Fruit fly (Drosophila melanogaster) whole organism, embryonic: Measurements from ENCODE around the gene CG43693.

Experiments used
- CG10543 ChIP-seq: fragments of 200-800 bp; sonication (Bioruptor generic); optimal IDR thresholded peaks from 3 replicates; lab custom pipeline; 2017; ENCODE audit warnings: missing biosample characterization, mild to moderate bottlenecking, missing genetic modification characterization, moderate library complexity
- CG11723 ChIP-seq: fragments of 200-800 bp; sonication (Bioruptor generic); optimal IDR thresholded peaks from 2 replicates; lab custom pipeline; 2017; ENCODE audit warnings: missing biosample characterization, mild to moderate bottlenecking, missing genetic modification characterization
- CG1233 ChIP-seq: fragments of 200-800 bp; sonication (Bioruptor generic); optimal IDR thresholded peaks from 4 replicates; lab custom pipeline; 2018; ENCODE audit warnings: missing biosample characterization, mild to moderate bottlenecking, missing genetic modification characterization
- CG14965 ChIP-seq: fragments of 200-800 bp; sonication (Bioruptor generic); optimal IDR thresholded peaks from 2 replicates; lab custom pipeline; 2016; ENCODE audit warnings: missing biosample characterization, missing genetic modification characterization, borderline replicate concordance
- CG1529 ChIP-seq: fragments of 200-800 bp; sonication (Bioruptor generic); optimal IDR thresholded peaks from 3 replicates; lab custom pipeline; 2018; ENCODE audit warnings: missing biosample characterization, missing genetic modification characterization
- CG30431 ChIP-seq: fragments of 200-800 bp; sonication (Bioruptor generic); optimal IDR thresholded peaks from 2 replicates; lab custom pipeline; 2017; ENCODE audit warnings: missing biosample characterization, missing genetic modification characterization
- CG32767 ChIP-seq: fragments of 200-800 bp; sonication (Bioruptor generic); IDR thresholded peaks from 2 replicates; pipeline ENCODE4 v1.3.6; 2022; ENCODE audit warnings: missing biosample characterization, missing genetic modification characterization
- CG33557 ChIP-seq: fragments of 200-800 bp; sonication (Bioruptor generic); optimal IDR thresholded peaks from 2 replicates; lab custom pipeline; 2019; ENCODE audit warnings: missing biosample characterization, mild to moderate bottlenecking, missing genetic modification characterization, moderate library complexity
- CG4282 ChIP-seq: fragments of 200-800 bp; sonication (Bioruptor generic); optimal IDR thresholded peaks from 2 replicates; lab custom pipeline; 2016; ENCODE audit warnings: missing biosample characterization, missing genetic modification characterization
- CG5953 ChIP-seq: fragments of 200-800 bp; sonication (Bioruptor generic); IDR thresholded peaks from 2 replicates; pipeline ENCODE4 v1.3.6; 2022; ENCODE audit warnings: missing biosample characterization, missing genetic modification characterization
- CG6272 ChIP-seq: fragments of 200-800 bp; sonication (Bioruptor generic); IDR thresholded peaks from 2 replicates; pipeline ENCODE4 v1.3.6; 2022; ENCODE audit warnings: missing biosample characterization, missing genetic modification characterization
- CG7271 ChIP-seq: fragments of 200-800 bp; sonication (Bioruptor generic); optimal IDR thresholded peaks from 2 replicates; lab custom pipeline; 2018; ENCODE audit warnings: missing biosample characterization, mild to moderate bottlenecking, missing genetic modification characterization, moderate library complexity
- CG7745 ChIP-seq: fragments of 200-800 bp; sonication (Bioruptor generic); optimal IDR thresholded peaks from 2 replicates; lab custom pipeline; 2018; ENCODE audit warnings: missing biosample characterization, mild to moderate bottlenecking, missing genetic modification characterization, moderate library complexity
- CG8281 ChIP-seq: fragments of 200-800 bp; sonication (Bioruptor generic); optimal IDR thresholded peaks from 2 replicates; lab custom pipeline; 2018; ENCODE audit warnings: missing biosample characterization, mild to moderate bottlenecking, missing genetic modification characterization, moderate library complexity
- CG8290 ChIP-seq, 3 experiments: fragments of 200-800 bp; sonication (Bioruptor generic); optimal IDR thresholded peaks; 2 replicates each; lab custom pipeline; 2016 to 2019; ENCODE audit warnings: missing biosample characterization in 3 of 3, missing genetic modification characterization in 3 of 3, mild to moderate bottlenecking in 2 of 3, moderate library complexity in 1 of 3
- CG8924 ChIP-seq: fragments of 200-800 bp; optimal IDR thresholded peaks from 3 replicates; lab custom pipeline; 2019; ENCODE audit warnings: missing biosample characterization, mild to moderate bottlenecking, missing genetic modification characterization, moderate library complexity
- CkIIα-i1 ChIP-seq: fragments of 200-800 bp; sonication (Bioruptor generic); IDR thresholded peaks from 2 replicates; pipeline ENCODE4 v1.3.6; 2022; ENCODE audit warnings: missing biosample characterization, missing genetic modification characterization
- Doc3 ChIP-seq: fragments of 200-800 bp; sonication (Bioruptor generic); IDR thresholded peaks from 3 replicates; pipeline ENCODE4 v1.3.6; 2022; ENCODE audit warnings: missing biosample characterization, missing genetic modification characterization; ENCODE audit not compliant: partially characterized antibody
- Fer1 ChIP-seq: fragments of 200-800 bp; sonication (Bioruptor generic); optimal IDR thresholded peaks from 2 replicates; lab custom pipeline; 2017; ENCODE audit warnings: missing biosample characterization, mild to moderate bottlenecking, missing genetic modification characterization
- Hr78 ChIP-seq, 2 experiments: fragments of 200-800 bp in 1 of 2; fragments of >200 bp in 1 of 2; sonication (Bioruptor generic) in 1 of 2; optimal IDR thresholded peaks; 2 replicates each; lab custom pipeline; 2017 to 2019; ENCODE audit warnings: missing biosample characterization in 2 of 2, missing genetic modification characterization in 2 of 2, mild to moderate bottlenecking in 1 of 2, moderate library complexity in 1 of 2
- Jarid2 ChIP-seq: fragments of 200-800 bp; sonication (Bioruptor generic); optimal IDR thresholded peaks from 3 replicates; lab custom pipeline; 2017; ENCODE audit warnings: mild to moderate bottlenecking, missing biosample characterization, missing genetic modification reagents, missing genetic modification characterization
- Mes4 ChIP-seq: fragments of 200-800 bp; sonication (Bioruptor generic); optimal IDR thresholded peaks from 2 replicates; lab custom pipeline; 2016; ENCODE audit warnings: missing biosample characterization, missing genetic modification characterization
- Oli ChIP-seq: fragments of 200-800 bp; sonication (Bioruptor generic); optimal IDR thresholded peaks from 2 replicates; lab custom pipeline; 2018; ENCODE audit warnings: missing biosample characterization, mild to moderate bottlenecking, missing genetic modification characterization, moderate library complexity
- Pdp1 ChIP-seq, 2 experiments: fragments of 200-800 bp; sonication (Bioruptor generic); optimal IDR thresholded peaks; 3 replicates each; lab custom pipeline; 2016; ENCODE audit warnings: missing biosample characterization in 2 of 2, missing genetic modification characterization in 2 of 2, mild to moderate bottlenecking in 1 of 2, moderate library complexity in 1 of 2
- Rx ChIP-seq: fragments of 200-800 bp; sonication (Bioruptor generic); IDR thresholded peaks from 2 replicates; pipeline ENCODE4 v1.3.6; 2022; ENCODE audit warnings: missing biosample characterization, missing genetic modification characterization
- bbx ChIP-seq: fragments of 200-800 bp; sonication (Bioruptor generic); IDR thresholded peaks from 2 replicates; pipeline ENCODE4 v1.3.6; 2022; ENCODE audit warnings: missing biosample characterization, missing genetic modification characterization; ENCODE audit not compliant: partially characterized antibody
- cato ChIP-seq: fragments of 200-800 bp; sonication (Bioruptor generic); optimal IDR thresholded peaks from 2 replicates; lab custom pipeline; 2016; ENCODE audit warnings: missing biosample characterization, missing genetic modification characterization, borderline replicate concordance
- caup ChIP-seq: fragments of 200-800 bp; sonication (Bioruptor generic); optimal IDR thresholded peaks from 3 replicates; lab custom pipeline; 2017; ENCODE audit warnings: missing biosample characterization, mild to moderate bottlenecking, missing genetic modification characterization, moderate library complexity; ENCODE audit not compliant: severe bottlenecking
- crc ChIP-seq: fragments of 200-800 bp; sonication (Bioruptor generic); optimal IDR thresholded peaks from 2 replicates; lab custom pipeline; 2016; ENCODE audit warnings: missing biosample characterization, missing genetic modification characterization
- croc ChIP-seq: fragments of 200-800 bp; sonication (Bioruptor generic); conservative IDR thresholded peaks from 3 replicates; pipeline ENCODE4 v1.3.6; 2022; ENCODE audit warnings: missing biosample characterization, missing genetic modification characterization
- cwo ChIP-seq: fragments of 200-800 bp; sonication (Bioruptor generic); optimal IDR thresholded peaks from 3 replicates; lab custom pipeline; 2017; ENCODE audit warnings: missing biosample characterization, missing genetic modification characterization, mild to moderate bottlenecking, moderate library complexity, missing genetic modification reagents
- da ChIP-seq: fragments of 200-800 bp; sonication (Bioruptor generic); optimal IDR thresholded peaks from 2 replicates; lab custom pipeline; 2016; ENCODE audit warnings: missing biosample characterization, missing genetic modification characterization
- dpn ChIP-seq, 2 experiments: fragments of 200-800 bp; sonication (Bioruptor generic); optimal IDR thresholded peaks; 3 replicates each; lab custom pipeline; 2016; ENCODE audit warnings: missing biosample characterization in 2 of 2, missing genetic modification characterization in 2 of 2
- ems ChIP-seq: fragments of 200-800 bp; sonication (Bioruptor generic); optimal IDR thresholded peaks from 3 replicates; lab custom pipeline; 2016; ENCODE audit warnings: missing biosample characterization, missing genetic modification characterization
- fd3F ChIP-seq: fragments of 200-800 bp; sonication (Bioruptor generic); optimal IDR thresholded peaks from 2 replicates; lab custom pipeline; 2018; ENCODE audit warnings: missing biosample characterization, mild to moderate bottlenecking, missing genetic modification characterization, moderate library complexity
- gcm ChIP-seq: fragments of 200-800 bp; sonication (Bioruptor generic); optimal IDR thresholded peaks from 2 replicates; lab custom pipeline; 2019; ENCODE audit warnings: missing biosample characterization, mild to moderate bottlenecking, missing genetic modification characterization, moderate library complexity
- h ChIP-seq: fragments of >200 bp; optimal IDR thresholded peaks from 2 replicates; lab custom pipeline; 2017
- hb ChIP-seq: fragments of 200-800 bp; sonication (Bioruptor generic); IDR thresholded peaks from 3 replicates; pipeline ENCODE4 v1.3.6; 2022; ENCODE audit warnings: missing biosample characterization, missing genetic modification characterization; ENCODE audit not compliant: partially characterized antibody
- hkb ChIP-seq, 2 experiments: fragments of 200-800 bp in 1 of 2; fragments of >200 bp in 1 of 2; sonication (Bioruptor generic) in 1 of 2; IDR thresholded peaks in 1 of 2; optimal IDR thresholded peaks in 1 of 2; 2 replicates each; pipeline versions ENCODE4 v1.3.6 to Lab custom; 2017 to 2022; ENCODE audit warnings: missing biosample characterization in 1 of 2, missing genetic modification characterization in 1 of 2
- jigr1 ChIP-seq: fragments of 200-800 bp; sonication (Bioruptor generic); IDR thresholded peaks from 3 replicates; pipeline ENCODE4 v1.3.6; 2022; ENCODE audit warnings: missing biosample characterization, missing genetic modification characterization
- lbe ChIP-seq: fragments of 200-800 bp; sonication (Bioruptor generic); optimal IDR thresholded peaks from 2 replicates; lab custom pipeline; 2016; ENCODE audit warnings: missing biosample characterization, mild to moderate bottlenecking, missing genetic modification characterization
- otp ChIP-seq: fragments of 200-800 bp; sonication (Bioruptor generic); IDR thresholded peaks from 3 replicates; pipeline ENCODE4, ENCODE4 v1.3.6; 2022; ENCODE audit warnings: missing biosample characterization, missing genetic modification characterization
- p53 ChIP-seq: fragments of 200-800 bp; sonication (Bioruptor generic); optimal IDR thresholded peaks from 2 replicates; lab custom pipeline; 2016; ENCODE audit warnings: missing biosample characterization, missing genetic modification characterization
- pb ChIP-seq: fragments of 200-800 bp; sonication (Bioruptor generic); optimal IDR thresholded peaks from 3 replicates; lab custom pipeline; 2016; ENCODE audit warnings: missing biosample characterization, missing genetic modification characterization
- pho ChIP-seq: fragments of 200-800 bp; sonication (Bioruptor generic); optimal IDR thresholded peaks from 2 replicates; lab custom pipeline; 2016; ENCODE audit warnings: missing biosample characterization, missing genetic modification characterization
- sd ChIP-seq: fragments of 200-800 bp; sonication (Bioruptor generic); optimal IDR thresholded peaks from 3 replicates; lab custom pipeline; 2018; ENCODE audit warnings: missing biosample characterization, mild to moderate bottlenecking, missing genetic modification characterization, moderate library complexity
- sug ChIP-seq: fragments of 200-800 bp; optimal IDR thresholded peaks from 2 replicates; lab custom pipeline; 2019; ENCODE audit warnings: missing biosample characterization, mild to moderate bottlenecking, missing genetic modification characterization, moderate library complexity

CG43693 gene

DNA sequence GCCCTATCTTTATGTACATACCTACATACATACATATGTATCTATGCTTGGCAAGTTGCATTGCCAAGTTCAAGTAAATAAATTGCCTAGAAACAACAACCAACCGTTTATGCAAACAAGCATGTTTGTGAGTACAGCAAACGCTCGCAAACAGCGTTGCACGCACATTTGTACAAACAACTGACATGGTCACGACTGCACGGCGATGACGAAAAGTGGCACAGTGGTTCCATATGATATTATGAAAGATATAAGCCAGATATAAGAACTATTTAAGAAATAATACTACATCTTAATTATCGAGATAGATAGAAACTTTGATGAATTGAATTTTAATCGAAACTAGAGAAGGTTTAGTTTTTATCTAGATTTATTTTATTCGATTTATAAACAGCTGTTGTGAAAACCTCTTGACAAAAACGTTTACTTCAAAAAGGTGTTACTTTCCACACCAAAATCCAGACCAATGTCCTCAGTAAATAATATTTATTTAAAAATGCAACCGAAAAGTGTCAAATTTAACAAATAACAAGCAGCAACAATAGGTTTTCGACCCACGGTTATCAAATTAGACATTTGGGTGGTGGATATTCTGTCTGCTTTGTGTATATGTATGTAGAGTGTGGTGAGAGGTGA is 38.8 kb upstream of the CG43693 start (continued):
- TF ChIP-seq da: peak; percentile 67
- peak; percentile 89 for TF ChIP-seq CG5953 (GFP tag; lab: Robert Waterston, UW)
- TF ChIP-seq CG30431: peak; percentile 87
- TF ChIP-seq hb (GFP tag; lab: Robert Waterston, UW): no peak
- peak; percentile 67 for TF ChIP-seq CG7271 (tag; lab: Kevin White, UChicago)
- TF ChIP-seq Hr78 (GFP tag; optimal IDR thresholded peaks at IDR 0.05; lab: Kevin White, UChicago): peak in 1 of 2 experiments; percentile 87
- peak; percentile 85 for TF ChIP-seq CG1233 (GFP tag; lab: Kevin White, UChicago)
- TF ChIP-seq bbx (GFP tag; lab: Robert Waterston, UW): no peak
- TF ChIP-seq lbe: peak; percentile 66
- peak; percentile 87 for TF ChIP-seq ems
- TF ChIP-seq pb (GFP tag; lab: Kevin White, UChicago): peak; percentile 34
- TF ChIP-seq gcm (GFP tag; lab: Kevin White, UChicago): peak; percentile 91
- peak; percentile 91 for TF ChIP-seq CG11723 (GFP tag; lab: Kevin White, UChicago)
- peak; percentile 65 for TF ChIP-seq CG14965 (GFP tag; lab: Kevin White, UChicago)
- TF ChIP-seq croc: peak; percentile 68
- peak; percentile 73 for TF ChIP-seq sd (tag; lab: Kevin White, UChicago)
- TF ChIP-seq CG8924 (tag; lab: Kevin White, UChicago): peak; percentile 97
- TF ChIP-seq fd3F: peak; percentile 75
- TF ChIP-seq Oli: peak; percentile 97
- 0 out of 3 replicates have a peak, but pooled peaks have one; percentile 73 for TF ChIP-seq jigr1 (GFP tag; lab: Robert Waterston, UW)
- TF ChIP-seq CG4282: peak; percentile 83
- peak; percentile 39 for TF ChIP-seq p53 (GFP tag; lab: Kevin White, UChicago)
- TF ChIP-seq CG7745 (tag; lab: Kevin White, UChicago): peak; percentile 69
- TF ChIP-seq CkIIα-i1 (GFP tag; lab: Robert Waterston, UW): no peak
- peak; percentile 73 to 88 for TF ChIP-seq dpn (GFP tag; optimal IDR thresholded peaks at IDR 0.05; lab: Kevin White, UChicago)
- TF ChIP-seq pho (GFP tag; lab: Kevin White, UChicago): peak; percentile 69
- TF ChIP-seq Fer1: peak; percentile 91
- peak; percentile 74 for TF ChIP-seq CG32767 (GFP tag; lab: Robert Waterston, UW)
- TF ChIP-seq Pdp1 (GFP tag; optimal IDR thresholded peaks at IDR 0.05; lab: Kevin White, UChicago): peak; percentile 73 to 84
- TF ChIP-seq hkb (optimal IDR thresholded peaks at IDR 0.05; lab: Kevin White, UChicago): no peak
- peak; percentile 93 for TF ChIP-seq hkb (GFP tag; IDR thresholded peaks at IDR 0.05; lab: Robert Waterston, UW)
- peak; percentile 78 for TF ChIP-seq sug (tag; lab: Kevin White, UChicago)
- TF ChIP-seq cato: peak; percentile 82
- TF ChIP-seq cwo (GFP tag; lab: Kevin White, UChicago): peak; percentile 87
- peak; percentile 91 for TF ChIP-seq otp (GFP tag; lab: Robert Waterston, UW)
- TF ChIP-seq CG33557 (GFP tag; lab: Kevin White, UChicago): peak; percentile 85
- peak; percentile 65 for TF ChIP-seq CG10543 (GFP tag; lab: Kevin White, UChicago)
- TF ChIP-seq Rx (GFP tag; lab: Robert Waterston, UW): peak; percentile 32
- TF ChIP-seq CG1529 (GFP tag; lab: Kevin White, UChicago): peak; percentile 94
- TF ChIP-seq CG8281 (tag; lab: Kevin White, UChicago): peak; percentile 66
- TF ChIP-seq Jarid2 (GFP tag; lab: Kevin White, UChicago): peak; percentile 75
- TF ChIP-seq h: no peak
- no peak for TF ChIP-seq Doc3 (GFP tag; lab: Robert Waterston, UW)
- peak; percentile 85 for TF ChIP-seq Mes4 (GFP tag; lab: Kevin White, UChicago)
- peak; percentile 61 for TF ChIP-seq crc (GFP tag; lab: Kevin White, UChicago)
- peak; percentile 45 for TF ChIP-seq CG8290 (GFP tag; optimal IDR thresholded peaks at IDR 0.05; lab: Kevin White, UChicago)
- TF ChIP-seq CG8290 (tag; optimal IDR thresholded peaks at IDR 0.05; lab: Kevin White, UChicago): peak; percentile 52 to 73
- TF ChIP-seq caup: peak; percentile 80
- peak; percentile 51 for TF ChIP-seq CG6272 (GFP tag; lab: Robert Waterston, UW)
